Fruit fly (Drosophila melanogaster) whole organism, wandering third instar larva: ENCODE data around the gene mthl14.

ENCODE experiments used
- Abd-B ChIP-seq: fragments of >200 bp; optimal IDR thresholded peaks from 2 replicates; lab custom pipeline; 2017; ENCODE audit warnings: missing biosample characterization, missing genetic modification characterization
- CG32264 ChIP-seq: fragments of 200-800 bp; sonication (Bioruptor generic); optimal IDR thresholded peaks from 2 replicates; lab custom pipeline; 2016; ENCODE audit warnings: missing biosample characterization, missing genetic modification characterization
- CG9705 ChIP-seq: fragments of 200-800 bp; sonication (Bioruptor generic); optimal IDR thresholded peaks from 2 replicates; lab custom pipeline; 2018; ENCODE audit warnings: missing biosample characterization, mild to moderate bottlenecking, missing genetic modification characterization
- CrebA ChIP-seq: fragments of 200-800 bp; sonication (Bioruptor generic); optimal IDR thresholded peaks from 2 replicates; lab custom pipeline; 2016; ENCODE audit warnings: missing biosample characterization, mild to moderate bottlenecking, missing genetic modification characterization, borderline replicate concordance
- Dfd ChIP-seq: fragments of >200 bp; optimal IDR thresholded peaks from 2 replicates; lab custom pipeline; 2017; ENCODE audit warnings: missing biosample characterization, missing genetic modification characterization
- Dif ChIP-seq: fragments of 200-275, 200-300 bp; sonication (Bioruptor generic); optimal IDR thresholded peaks from 2 replicates; lab custom pipeline; 2018; ENCODE audit warnings: missing biosample characterization, missing genetic modification characterization; ENCODE audit not compliant: partially characterized antibody
- GATAd ChIP-seq: sonication (Bioruptor generic); optimal IDR thresholded peaks from 2 replicates; lab custom pipeline; 2016; ENCODE audit warnings: missing biosample characterization, missing genetic modification characterization
- HLH106 ChIP-seq: fragments of 200-800 bp; optimal IDR thresholded peaks from 3 replicates; lab custom pipeline; 2019; ENCODE audit warnings: missing biosample characterization, mild to moderate bottlenecking, missing genetic modification characterization, moderate library complexity
- Hnf4 ChIP-seq: fragments of 200-800 bp; sonication (Bioruptor generic); optimal IDR thresholded peaks from 2 replicates; lab custom pipeline; 2016; ENCODE audit warnings: missing biosample characterization, mild to moderate bottlenecking, missing genetic modification characterization
- Hr78 ChIP-seq: fragments of >200 bp; optimal IDR thresholded peaks from 2 replicates; lab custom pipeline; 2017; ENCODE audit warnings: missing biosample characterization, missing genetic modification characterization
- Hr83 ChIP-seq: fragments of 200-300 bp; sonication (Bioruptor generic); optimal IDR thresholded peaks from 2 replicates; lab custom pipeline; 2016; ENCODE audit warnings: missing biosample characterization, mild to moderate bottlenecking, missing genetic modification characterization, moderate library complexity; ENCODE audit not compliant: poor library complexity, severe bottlenecking
- Jra ChIP-seq: sonication (Bioruptor generic); optimal IDR thresholded peaks from 2 replicates; lab custom pipeline; 2016; ENCODE audit warnings: missing biosample characterization, missing genetic modification characterization
- Mio ChIP-seq: sonication (Bioruptor generic); optimal IDR thresholded peaks from 2 replicates; lab custom pipeline; 2016; ENCODE audit warnings: missing biosample characterization, missing genetic modification characterization
- Myc ChIP-seq: fragments of >200 bp; optimal IDR thresholded peaks from 2 replicates; lab custom pipeline; 2017
- N ChIP-seq: fragments of >200 bp; optimal IDR thresholded peaks from 2 replicates; lab custom pipeline; 2018; ENCODE audit warnings: missing biosample characterization, missing external identifiers, missing genetic modification characterization
- OdsH ChIP-seq: fragments of 200-800 bp; sonication (Bioruptor generic); optimal IDR thresholded peaks from 2 replicates; lab custom pipeline; 2016; ENCODE audit warnings: missing biosample characterization, mild to moderate bottlenecking, missing genetic modification characterization
- Rel ChIP-seq, 2 experiments: fragments of 200-800 bp; sonication (Bioruptor generic) in 1 of 2; optimal IDR thresholded peaks; 2 replicates in 1 of 2; 3 replicates in 1 of 2; lab custom pipeline; 2016 to 2019; ENCODE audit warnings: mild to moderate bottlenecking in 2 of 2, missing biosample characterization in 2 of 2, missing genetic modification characterization in 2 of 2, moderate library complexity in 1 of 2
- Sp1 ChIP-seq: fragments of 200-800 bp; sonication (Bioruptor generic); optimal IDR thresholded peaks from 3 replicates; lab custom pipeline; 2019; ENCODE audit warnings: missing biosample characterization, mild to moderate bottlenecking, missing genetic modification characterization, moderate library complexity
- Vsx2 ChIP-seq: fragments of 200-300, 225-300 bp; sonication (Bioruptor generic); optimal IDR thresholded peaks from 2 replicates; lab custom pipeline; 2018; ENCODE audit warnings: missing biosample characterization, missing genetic modification characterization; ENCODE audit not compliant: partially characterized antibody
- br ChIP-seq: fragments of 200-800 bp; sonication (Bioruptor generic); optimal IDR thresholded peaks from 2 replicates; lab custom pipeline; 2016; ENCODE audit warnings: missing biosample characterization, missing genetic modification characterization
- brk ChIP-seq: fragments of 200-800 bp; sonication (Bioruptor generic); optimal IDR thresholded peaks from 2 replicates; lab custom pipeline; 2016; ENCODE audit warnings: missing biosample characterization, mild to moderate bottlenecking, missing genetic modification characterization
- dl ChIP-seq, 2 experiments: fragments of 175-275, 200-275 bp in 1 of 2; fragments of 200-275 bp in 1 of 2; sonication (Bioruptor generic); optimal IDR thresholded peaks; lab custom pipeline; 2018; ENCODE audit warnings: mild to moderate bottlenecking in 2 of 2, missing biosample characterization in 2 of 2, missing genetic modification characterization in 2 of 2, moderate library complexity in 2 of 2; ENCODE audit not compliant: partially characterized antibody in 2 of 2, insufficient read depth in 1 of 2
- dmrt93B ChIP-seq: fragments of 200-800 bp; sonication (Bioruptor generic); optimal IDR thresholded peaks from 2 replicates; lab custom pipeline; 2018; ENCODE audit warnings: missing biosample characterization, mild to moderate bottlenecking, missing genetic modification characterization
- dsf ChIP-seq: sonication (Bioruptor generic); optimal IDR thresholded peaks from 2 replicates; lab custom pipeline; 2016; ENCODE audit warnings: missing biosample characterization, missing genetic modification characterization, borderline replicate concordance
- ey ChIP-seq: fragments of 200-800 bp; sonication (Bioruptor generic); optimal IDR thresholded peaks from 2 replicates; lab custom pipeline; 2016; ENCODE audit warnings: missing biosample characterization, missing genetic modification characterization
- foxo ChIP-seq, 2 experiments: fragments of 200-800 bp; sonication (Bioruptor generic); optimal IDR thresholded peaks; 2 replicates in 1 of 2; 3 replicates in 1 of 2; lab custom pipeline; 2016 to 2017; ENCODE audit warnings: missing biosample characterization in 2 of 2, missing genetic modification characterization in 2 of 2
- fru ChIP-seq: fragments of 200-800 bp; sonication (Bioruptor generic); optimal IDR thresholded peaks from 3 replicates; lab custom pipeline; 2016; ENCODE audit warnings: missing biosample characterization, mild to moderate bottlenecking, missing genetic modification characterization
- h ChIP-seq: fragments of 200-800 bp; sonication (Bioruptor generic); optimal IDR thresholded peaks from 3 replicates; lab custom pipeline; 2016; ENCODE audit warnings: missing biosample characterization, mild to moderate bottlenecking, missing genetic modification characterization
- jim ChIP-seq: fragments of 175-275, 200-325 bp; sonication (Bioruptor generic); optimal IDR thresholded peaks from 2 replicates; lab custom pipeline; 2016; ENCODE audit warnings: missing biosample characterization, mild to moderate bottlenecking, missing genetic modification characterization
- lola ChIP-seq: fragments of >200 bp; optimal IDR thresholded peaks from 2 replicates; lab custom pipeline; 2017; ENCODE audit warnings: missing biosample characterization, missing genetic modification characterization
- pan ChIP-seq: fragments of >200 bp; optimal IDR thresholded peaks from 2 replicates; lab custom pipeline; 2017
- psq ChIP-seq: fragments of 200-800 bp; sonication (Bioruptor generic); optimal IDR thresholded peaks from 3 replicates; lab custom pipeline; 2017; ENCODE audit warnings: missing biosample characterization, mild to moderate bottlenecking, missing genetic modification characterization, moderate library complexity
- rgr ChIP-seq: fragments of 200-800 bp; sonication (Bioruptor generic); optimal IDR thresholded peaks from 3 replicates; lab custom pipeline; 2016; ENCODE audit warnings: missing biosample characterization, mild to moderate bottlenecking, missing genetic modification characterization
- sage ChIP-seq: fragments of 200-800 bp; sonication (Bioruptor generic); optimal IDR thresholded peaks from 2 replicates; lab custom pipeline; 2016; ENCODE audit warnings: missing biosample characterization, mild to moderate bottlenecking, missing genetic modification characterization
- sv ChIP-seq: fragments of 200-800 bp; sonication (Bioruptor generic); optimal IDR thresholded peaks from 3 replicates; lab custom pipeline; 2016; ENCODE audit warnings: missing biosample characterization, missing genetic modification characterization
- tai ChIP-seq: sonication (Bioruptor generic); optimal IDR thresholded peaks from 2 replicates; lab custom pipeline; 2016; ENCODE audit warnings: missing biosample characterization, missing genetic modification characterization
- usp ChIP-seq: fragments of >200 bp; optimal IDR thresholded peaks from 2 replicates; lab custom pipeline; 2017; ENCODE audit warnings: missing biosample characterization, missing genetic modification characterization
- woc ChIP-seq: sonication (Bioruptor generic); optimal IDR thresholded peaks from 2 replicates; lab custom pipeline; 2016; ENCODE audit warnings: missing biosample characterization, mild to moderate bottlenecking, missing genetic modification characterization

The mthl14 gene

dm6 chr3L:223019-223902 lies 24.0 kb upstream of the mthl14 start, which contains the start of the genes pyx and CG33229:
Gene pyx, minus strand, starts transcription at chr3L:223069.
Gene CG33229, plus strand, starts transcription at chr3L:223852.
- TF ChIP-seq br (GFP tag; lab: Kevin White, UChicago) (peak; percentile 68), h (GFP tag; lab: Kevin White, UChicago) (peak; percentile 73), fru (GFP tag; lab: Kevin White, UChicago) (peak; percentile 74), dl (GFP tag; optimal IDR thresholded peaks at IDR 0.05; lab: Kevin White, UChicago; ENCODE audit: insufficient read depth in 1 of 2, partially characterized antibody in 2 of 2) (no peak), jim (GFP tag; lab: Kevin White, UChicago) (peak; percentile 17), dsf (GFP tag; lab: Kevin White, UChicago) (no peak), Vsx2 (GFP tag; lab: Kevin White, UChicago) (no peak), OdsH (GFP tag; lab: Kevin White, UChicago) (peak; percentile 60), Mio (GFP tag; lab: Kevin White, UChicago) (no peak), Sp1 (peak; percentile 61), CG9705 (peak; percentile 67), sv (GFP tag; lab: Kevin White, UChicago) (peak; percentile 82), Jra (GFP tag; lab: Kevin White, UChicago) (no peak), N (GFP tag; lab: Kevin White, UChicago) (no peak), foxo (GFP tag; optimal IDR thresholded peaks at IDR 0.05; lab: Kevin White, UChicago) (peak in 1 of 2 experiments; percentile 81), HLH106 (tag; lab: Kevin White, UChicago) (peak; percentile 85), woc (GFP tag; lab: Kevin White, UChicago) (peak; percentile 37), psq (GFP tag; lab: Kevin White, UChicago) (peak; percentile 53), Rel (GFP tag; optimal IDR thresholded peaks at IDR 0.05; lab: Kevin White, UChicago) (peak; percentile 3), Rel (tag; optimal IDR thresholded peaks at IDR 0.05; lab: Kevin White, UChicago) (no peak), brk (no peak), tai (GFP tag; lab: Kevin White, UChicago) (no peak), Hnf4 (GFP tag; lab: Kevin White, UChicago) (peak; percentile 4), sage (GFP tag; lab: Kevin White, UChicago) (peak; percentile 44), CG32264 (GFP tag; lab: Kevin White, UChicago) (no peak), ey (GFP tag; lab: Kevin White, UChicago) (peak; percentile 77), GATAd (no peak), rgr (GFP tag; lab: Kevin White, UChicago) (peak; percentile 58), Hr78 (GFP tag; lab: Kevin White, UChicago) (no peak), lola (GFP tag; lab: Kevin White, UChicago) (no peak), Dif (no peak), Myc (lab: Kevin White, UChicago) (no peak), dmrt93B (GFP tag; lab: Kevin White, UChicago) (peak; percentile 73), Hr83 (GFP tag; lab: Kevin White, UChicago) (peak; percentile 63), pan (lab: Kevin White, UChicago) (no peak), CrebA (GFP tag; lab: Kevin White, UChicago) (no peak), usp (GFP tag; lab: Kevin White, UChicago) (no peak), Abd-B (no peak), Dfd (GFP tag; lab: Kevin White, UChicago) (no peak)
